Fruit fly (Drosophila melanogaster) whole organism, embryonic: ENCODE results near the gene CG43339.

Experiments
- Awh ChIP-seq: fragments of 200-800 bp; sonication (Bioruptor generic); IDR thresholded peaks from 2 replicates; pipeline ENCODE4, ENCODE4 v1.3.6; 2022; ENCODE audit warnings: missing biosample characterization, missing genetic modification characterization
- B-H2 ChIP-seq: fragments of 200-800 bp; sonication (Bioruptor generic); optimal IDR thresholded peaks from 2 replicates; lab custom pipeline; 2018; ENCODE audit warnings: missing biosample characterization, mild to moderate bottlenecking, missing genetic modification characterization
- CG10565 ChIP-seq: fragments of 200-800 bp; sonication (Bioruptor generic); optimal IDR thresholded peaks from 3 replicates; lab custom pipeline; 2016; ENCODE audit warnings: missing biosample characterization, mild to moderate bottlenecking, missing genetic modification characterization
- CG10959 ChIP-seq: fragments of 200-800 bp; sonication (Bioruptor generic); IDR thresholded peaks from 2 replicates; pipeline ENCODE4 v1.3.6; 2022; ENCODE audit warnings: missing biosample characterization, missing genetic modification characterization
- CG11085 ChIP-seq: fragments of 200-800 bp; sonication (Bioruptor generic); IDR thresholded peaks from 2 replicates; pipeline ENCODE4 v1.3.6; 2022; ENCODE audit warnings: missing biosample characterization, missing genetic modification characterization
- CG12942 ChIP-seq: fragments of 200-800 bp; sonication (Bioruptor generic); optimal IDR thresholded peaks from 3 replicates; lab custom pipeline; 2016; ENCODE audit warnings: missing biosample characterization, missing genetic modification characterization
- CG13123 ChIP-seq: fragments of 200-800 bp; sonication (Bioruptor generic); optimal IDR thresholded peaks from 2 replicates; lab custom pipeline; 2016; ENCODE audit warnings: missing biosample characterization, missing genetic modification characterization
- CG16813 ChIP-seq: fragments of 200-800 bp; sonication (Bioruptor generic); IDR thresholded peaks from 3 replicates; pipeline ENCODE4 v1.3.6; 2022; ENCODE audit warnings: missing biosample characterization, missing genetic modification characterization; ENCODE audit not compliant: partially characterized antibody
- CG32772 ChIP-seq: fragments of 200-800 bp; sonication (Bioruptor generic); IDR thresholded peaks from 2 replicates; pipeline ENCODE4 v1.3.6; 2022; ENCODE audit warnings: missing biosample characterization, missing genetic modification characterization
- CG34376 ChIP-seq: fragments of 200-800 bp; sonication (Bioruptor generic); optimal IDR thresholded peaks from 2 replicates; lab custom pipeline; 2018; ENCODE audit warnings: missing biosample characterization, mild to moderate bottlenecking, missing genetic modification characterization
- CG3847 ChIP-seq: fragments of 200-800 bp; sonication (Bioruptor generic); IDR thresholded peaks from 2 replicates; pipeline ENCODE4 v1.3.6; 2022; ENCODE audit warnings: missing biosample characterization, missing genetic modification characterization
- CG7745 ChIP-seq: fragments of 200-800 bp; sonication (Bioruptor generic); optimal IDR thresholded peaks from 2 replicates; lab custom pipeline; 2018; ENCODE audit warnings: missing biosample characterization, mild to moderate bottlenecking, missing genetic modification characterization, moderate library complexity
- CG9876 ChIP-seq: fragments of 200-800 bp; sonication (Bioruptor generic); optimal IDR thresholded peaks from 2 replicates; lab custom pipeline; 2016; ENCODE audit warnings: missing biosample characterization, missing genetic modification characterization
- Deaf1 ChIP-seq: fragments of 200-800 bp; optimal IDR thresholded peaks from 3 replicates; lab custom pipeline; 2019; ENCODE audit warnings: missing biosample characterization, mild to moderate bottlenecking, missing genetic modification characterization, moderate library complexity
- Dfd ChIP-seq, 2 experiments: fragments of >200 bp; optimal IDR thresholded peaks; 2 replicates each; lab custom pipeline; 2017; ENCODE audit warnings: missing biosample characterization in 2 of 2, missing genetic modification characterization in 2 of 2
- Doc3 ChIP-seq: fragments of 200-800 bp; sonication (Bioruptor generic); IDR thresholded peaks from 3 replicates; pipeline ENCODE4 v1.3.6; 2022; ENCODE audit warnings: missing biosample characterization, missing genetic modification characterization; ENCODE audit not compliant: partially characterized antibody
- Drgx ChIP-seq: fragments of 200-800 bp; sonication (Bioruptor generic); IDR thresholded peaks from 2 replicates; pipeline ENCODE4 v1.3.6; 2022; ENCODE audit warnings: missing biosample characterization, missing genetic modification characterization
- Ets65A ChIP-seq: fragments of 200-800 bp; sonication (Bioruptor generic); peaks from one replicate; lab custom pipeline; 2016; ENCODE audit warnings: missing biosample characterization, missing genetic modification characterization
- HLH54F ChIP-seq: fragments of 200-800 bp; sonication (Bioruptor generic); optimal IDR thresholded peaks from 3 replicates; lab custom pipeline; 2016; ENCODE audit warnings: missing biosample characterization, missing genetic modification characterization
- Hr3 ChIP-seq: fragments of 200-800 bp; sonication (Bioruptor generic); optimal IDR thresholded peaks from 3 replicates; lab custom pipeline; 2016; ENCODE audit warnings: missing biosample characterization, missing genetic modification characterization
- Lhr ChIP-seq: fragments of 200-800 bp; sonication (Bioruptor generic); optimal IDR thresholded peaks from 3 replicates; lab custom pipeline; 2017; ENCODE audit warnings: mild to moderate bottlenecking, missing biosample characterization, missing genetic modification reagents, missing genetic modification characterization
- Lim3 ChIP-seq: fragments of 200-800 bp; sonication (Bioruptor generic); IDR thresholded peaks from 2 replicates; pipeline ENCODE4 v1.3.6; 2022; ENCODE audit warnings: missing biosample characterization, missing genetic modification characterization
- MESR4 ChIP-seq: fragments of 200-800 bp; sonication (Bioruptor generic); optimal IDR thresholded peaks from 2 replicates; lab custom pipeline; 2018; ENCODE audit warnings: missing biosample characterization, mild to moderate bottlenecking, missing genetic modification characterization, moderate library complexity
- Med ChIP-seq: fragments of 200-800 bp; sonication (Bioruptor generic); peaks from one replicate; lab custom pipeline; 2016; ENCODE audit warnings: missing biosample characterization, missing genetic modification characterization, mild to moderate bottlenecking, inconsistent platforms, moderate library complexity
- Neu2 ChIP-seq: fragments of 200-800 bp; sonication (Bioruptor generic); optimal IDR thresholded peaks from 3 replicates; lab custom pipeline; 2016; ENCODE audit warnings: missing biosample characterization, missing genetic modification characterization, borderline replicate concordance
- Nf-YC ChIP-seq: fragments of 200-800 bp; optimal IDR thresholded peaks from 3 replicates; lab custom pipeline; 2019; ENCODE audit warnings: missing biosample characterization, mild to moderate bottlenecking, missing genetic modification characterization, moderate library complexity
- Pdp1 ChIP-seq, 2 experiments: fragments of 200-800 bp; sonication (Bioruptor generic); optimal IDR thresholded peaks; 3 replicates each; lab custom pipeline; 2016; ENCODE audit warnings: missing biosample characterization in 2 of 2, missing genetic modification characterization in 2 of 2, mild to moderate bottlenecking in 1 of 2, moderate library complexity in 1 of 2
- Ravus ChIP-seq: fragments of 200-800 bp; sonication (Bioruptor generic); IDR thresholded peaks from 2 replicates; pipeline ENCODE4 v1.3.6; 2022; ENCODE audit warnings: missing biosample characterization, missing genetic modification characterization
- Usf ChIP-seq: fragments of 200-800 bp; sonication (Bioruptor generic); optimal IDR thresholded peaks from 2 replicates; lab custom pipeline; 2017; ENCODE audit warnings: missing genotype, missing biosample characterization, missing genetic modification characterization
- Xbp1 ChIP-seq: fragments of 200-800 bp; sonication (Bioruptor generic); optimal IDR thresholded peaks from 3 replicates; lab custom pipeline; 2016; ENCODE audit warnings: missing biosample characterization, mild to moderate bottlenecking, missing genetic modification characterization
- bigmax ChIP-seq: fragments of 200-800 bp; sonication (Bioruptor generic); optimal IDR thresholded peaks from 2 replicates; lab custom pipeline; 2018; ENCODE audit warnings: missing biosample characterization, mild to moderate bottlenecking, missing genetic modification characterization
- bsh ChIP-seq, 2 experiments: fragments of 200-800 bp; sonication (Bioruptor generic); optimal IDR thresholded peaks; 2 replicates each; lab custom pipeline; 2017 to 2018; ENCODE audit warnings: mild to moderate bottlenecking in 2 of 2, missing biosample characterization in 2 of 2, missing genetic modification characterization in 2 of 2, moderate library complexity in 1 of 2
- ci ChIP-seq: fragments of 200-800 bp; sonication (Bioruptor generic); IDR thresholded peaks from 3 replicates; pipeline ENCODE4 v1.3.6; 2022; ENCODE audit warnings: missing biosample characterization, missing genetic modification characterization
- crp ChIP-seq, 2 experiments: fragments of 200-800 bp; sonication (Bioruptor generic); optimal IDR thresholded peaks; 2 replicates in 1 of 2; 3 replicates in 1 of 2; lab custom pipeline; 2017; ENCODE audit warnings: missing biosample characterization in 2 of 2, missing genetic modification characterization in 2 of 2, mild to moderate bottlenecking in 1 of 2, moderate library complexity in 1 of 2
- cwo ChIP-seq: fragments of 200-800 bp; sonication (Bioruptor generic); optimal IDR thresholded peaks from 3 replicates; lab custom pipeline; 2017; ENCODE audit warnings: missing biosample characterization, missing genetic modification characterization, mild to moderate bottlenecking, moderate library complexity, missing genetic modification reagents
- disco-r ChIP-seq: fragments of 200-800 bp; sonication (Bioruptor generic); optimal IDR thresholded peaks from 2 replicates; lab custom pipeline; 2016; ENCODE audit warnings: missing biosample characterization, missing genetic modification characterization
- en ChIP-seq: fragments of 200-800 bp; sonication (Bioruptor generic); optimal IDR thresholded peaks from 2 replicates; lab custom pipeline; 2016; ENCODE audit warnings: missing biosample characterization, missing genetic modification characterization
- fd102C ChIP-seq: fragments of 200-800 bp; sonication (Bioruptor generic); optimal IDR thresholded peaks from 2 replicates; lab custom pipeline; 2018; ENCODE audit warnings: missing biosample characterization, mild to moderate bottlenecking, missing genetic modification characterization, moderate library complexity
- gsb-n ChIP-seq: fragments of 200-800 bp; sonication (Bioruptor generic); optimal IDR thresholded peaks from 3 replicates; lab custom pipeline; 2018; ENCODE audit warnings: missing biosample characterization, mild to moderate bottlenecking, missing genetic modification characterization
- jumu ChIP-seq: fragments of 200-800 bp; sonication (Bioruptor generic); optimal IDR thresholded peaks from 3 replicates; lab custom pipeline; 2016; ENCODE audit warnings: missing biosample characterization, missing genetic modification characterization
- kni ChIP-seq: fragments of 200-800 bp; sonication (Bioruptor generic); optimal IDR thresholded peaks from 3 replicates; lab custom pipeline; 2017; ENCODE audit warnings: mild to moderate bottlenecking, missing biosample characterization, missing genetic modification reagents, missing genetic modification characterization
- lbe ChIP-seq: fragments of 200-800 bp; sonication (Bioruptor generic); optimal IDR thresholded peaks from 2 replicates; lab custom pipeline; 2016; ENCODE audit warnings: missing biosample characterization, mild to moderate bottlenecking, missing genetic modification characterization
- onecut ChIP-seq: fragments of 200-800 bp; sonication (Bioruptor generic); IDR thresholded peaks from 2 replicates; pipeline ENCODE4 v1.3.6; 2022; ENCODE audit warnings: missing biosample characterization, missing genetic modification characterization
- pros ChIP-seq: fragments of 200-800 bp; sonication (Bioruptor generic); optimal IDR thresholded peaks from 3 replicates; lab custom pipeline; 2019; ENCODE audit warnings: missing biosample characterization, mild to moderate bottlenecking, missing genetic modification characterization, moderate library complexity
- psq ChIP-seq: fragments of 200-800 bp; sonication (Bioruptor generic); optimal IDR thresholded peaks from 2 replicates; lab custom pipeline; 2017; ENCODE audit warnings: missing biosample characterization, missing genetic modification characterization
- row ChIP-seq: fragments of 200-800 bp; sonication (Bioruptor generic); IDR thresholded peaks from 3 replicates; pipeline ENCODE4 v1.3.6; 2022; ENCODE audit warnings: missing biosample characterization, missing genetic modification characterization
- sc ChIP-seq, 3 experiments: fragments of >200 bp in 2 of 3; fragments of 200-800 bp in 1 of 3; sonication (Bioruptor generic) in 1 of 3; optimal IDR thresholded peaks; 2 replicates in 2 of 3; 3 replicates in 1 of 3; lab custom pipeline; 2017; ENCODE audit warnings: mild to moderate bottlenecking in 1 of 3, missing biosample characterization in 1 of 3, missing genetic modification characterization in 1 of 3, missing genetic modification reagents in 1 of 3
- sr ChIP-seq: fragments of 200-800 bp; sonication (Bioruptor generic); IDR thresholded peaks from 3 replicates; pipeline ENCODE4 v1.3.6; 2022; ENCODE audit warnings: missing biosample characterization, missing genetic modification characterization
- zen2 ChIP-seq: fragments of 200-800 bp; sonication (Bioruptor generic); IDR thresholded peaks from 3 replicates; pipeline ENCODE4 v1.3.6; 2022; ENCODE audit warnings: missing biosample characterization, missing genetic modification characterization; ENCODE audit not compliant: partially characterized antibody

Gene CG43339

DNA sequence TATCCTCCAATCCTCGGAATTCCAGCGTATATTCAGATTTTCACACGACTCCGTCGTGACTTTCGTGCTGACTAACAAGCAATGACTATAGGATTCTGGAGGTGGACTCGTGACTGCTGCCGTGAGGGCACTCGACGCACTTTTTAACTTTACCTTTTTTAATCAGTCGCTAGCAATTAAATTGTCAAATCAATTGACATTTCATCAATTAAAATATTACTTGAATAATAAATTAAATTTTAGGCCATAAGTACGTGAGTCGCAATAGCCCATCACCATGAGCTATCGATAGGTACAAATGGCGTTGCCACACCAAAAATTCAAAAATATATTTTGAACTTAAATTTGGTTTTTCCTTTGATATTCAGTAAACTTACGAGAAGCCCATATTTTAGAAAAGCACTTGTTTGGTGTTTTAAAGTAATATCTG lies 32.5 kb upstream of the CG43339 start, which contains the start of gene Jwa (continued):
- TF ChIP-seq CG9876 (GFP tag; lab: Kevin White, UChicago) (peak; percentile 87), ci (GFP tag; lab: Robert Waterston, UW) (peak; percentile 94), Ets65A (GFP tag; lab: Kevin White, UChicago) (peak; percentile 99), CG16813 (GFP tag; lab: Robert Waterston, UW) (peak; percentile 99), MESR4 (GFP tag; lab: Kevin White, UChicago) (peak; percentile 87), CG12942 (GFP tag; lab: Kevin White, UChicago) (peak; percentile 98), disco-r (peak; percentile 73), sr (GFP tag; lab: Robert Waterston, UW) (peak; percentile 76; the same call in 2 of the 3 replicates), Neu2 (GFP tag; lab: Kevin White, UChicago) (peak; percentile 61), Lim3 (GFP tag; lab: Robert Waterston, UW) (peak; percentile 65), Ravus (GFP tag; lab: Robert Waterston, UW) (peak; percentile 53), en (peak; percentile 57), CG10959 (GFP tag; lab: Robert Waterston, UW) (peak; percentile 82), Lhr (GFP tag; lab: Kevin White, UChicago) (peak; percentile 80), onecut (GFP tag; lab: Robert Waterston, UW) (peak; percentile 62), HLH54F (GFP tag; lab: Kevin White, UChicago) (peak; percentile 96), CG3847 (GFP tag; lab: Robert Waterston, UW) (peak; percentile 96), bsh (GFP tag; optimal IDR thresholded peaks at IDR 0.05; lab: Kevin White, UChicago) (peak; percentile 38 to 96), psq (GFP tag; lab: Kevin White, UChicago) (peak; percentile 84), gsb-n (peak; percentile 90), row (GFP tag; lab: Robert Waterston, UW) (peak; percentile 99), Deaf1 (tag; lab: Kevin White, UChicago) (peak; percentile 56), CG32772 (peak; percentile 88), Nf-YC (tag; lab: Kevin White, UChicago) (peak; percentile 74), Drgx (GFP tag; lab: Robert Waterston, UW) (peak; percentile 74), Hr3 (GFP tag; lab: Kevin White, UChicago) (peak; percentile 98), CG34376 (GFP tag; lab: Kevin White, UChicago) (peak; percentile 87), Xbp1 (GFP tag; lab: Kevin White, UChicago) (peak; percentile 93), zen2 (GFP tag; lab: Robert Waterston, UW) (peak; percentile 98; the same call in 2 of the 3 replicates), kni (GFP tag; lab: Kevin White, UChicago) (peak; percentile 30), bigmax (GFP tag; lab: Kevin White, UChicago) (no peak), Med (GFP tag; lab: Kevin White, UChicago) (peak; percentile 98), Awh (GFP tag; lab: Robert Waterston, UW) (peak; percentile 80), Dfd (GFP tag; optimal IDR thresholded peaks at IDR 0.05; lab: Kevin White, UChicago) (no peak), B-H2 (peak; percentile 94), CG11085 (GFP tag; lab: Robert Waterston, UW) (peak; percentile 90), pros (GFP tag; lab: Kevin White, UChicago) (no peak), Doc3 (peak; percentile 100), CG10565 (peak; percentile 52), lbe (GFP tag; lab: Kevin White, UChicago) (peak; percentile 97), fd102C (GFP tag; lab: Kevin White, UChicago) (peak; percentile 61), cwo (GFP tag; lab: Kevin White, UChicago) (peak; percentile 61), crp (GFP tag; optimal IDR thresholded peaks at IDR 0.05; lab: Kevin White, UChicago) (peak in 1 of 2 experiments; percentile 52), sc (optimal IDR thresholded peaks at IDR 0.05; lab: Kevin White, UChicago) (no peak), sc (GFP tag; optimal IDR thresholded peaks at IDR 0.05; lab: Kevin White, UChicago) (peak; percentile 86), CG7745 (tag; lab: Kevin White, UChicago) (no peak), Pdp1 (GFP tag; optimal IDR thresholded peaks at IDR 0.05; lab: Kevin White, UChicago) (peak; percentile 81 to 96), CG13123 (GFP tag; lab: Kevin White, UChicago) (peak; percentile 86), Usf (peak; percentile 66), jumu (peak; percentile 88)
